Fruit fly (Drosophila melanogaster): ENCODE measurements around the gene Lsd-2.

Lsd-2 gene

dm6 chrX:15022219-15022618 lies 53.8 kb downstream of the Lsd-2 start (continued):
- TF ChIP-seq Bteb2 (GFP tag; optimal IDR thresholded peaks at IDR 0.05), result peak; percentile 83
- TF ChIP-seq CG9215 (GFP tag; IDR thresholded peaks at IDR 0.05), result peak; percentile 56
- TF ChIP-seq CG3726 (GFP tag; IDR thresholded peaks at IDR 0.05), result peak; percentile 60; the same call in 1 of the 3 replicates
- peak; percentile 65 for TF ChIP-seq salm (tag; optimal IDR thresholded peaks at IDR 0.05)
- TF ChIP-seq dan (GFP tag; IDR thresholded peaks at IDR 0.05), result no peak
- TF ChIP-seq Jarid2 (GFP tag; optimal IDR thresholded peaks at IDR 0.05), result peak; percentile 50
- TF ChIP-seq TFAM (GFP tag; optimal IDR thresholded peaks at IDR 0.05), result peak; percentile 15
- TF ChIP-seq gcm (GFP tag; optimal IDR thresholded peaks at IDR 0.05), result peak; percentile 89
- peak; percentile 76 for TF ChIP-seq sd (tag; optimal IDR thresholded peaks at IDR 0.05)
- peak; percentile 81 for TF ChIP-seq Sox100B (GFP tag; optimal IDR thresholded peaks at IDR 0.05)
- TF ChIP-seq CG3407 (GFP tag; optimal IDR thresholded peaks at IDR 0.05), result peak; percentile 73
- peak; percentile 98 for TF ChIP-seq Med (GFP tag)
- TF ChIP-seq CG10274 (GFP tag; optimal IDR thresholded peaks at IDR 0.05), result peak; percentile 61
- peak; percentile 71 for TF ChIP-seq CG4854 (GFP tag; optimal IDR thresholded peaks at IDR 0.05)
- peak; percentile 85 for TF ChIP-seq grau (tag; optimal IDR thresholded peaks at IDR 0.05)
- peak; percentile 90 for TF ChIP-seq row (GFP tag; IDR thresholded peaks at IDR 0.05)
- peak; percentile 67 for TF ChIP-seq gsb (GFP tag; IDR thresholded peaks at IDR 0.05)
- TF ChIP-seq CG7372 (GFP tag; IDR thresholded peaks at IDR 0.05), result peak; percentile 71
- peak; percentile 82 for TF ChIP-seq Aef1 (GFP tag; IDR thresholded peaks at IDR 0.05)
- TF ChIP-seq Gug (GFP tag; IDR thresholded peaks at IDR 0.05), result peak; percentile 64
- no peak for TF ChIP-seq CG13287 (GFP tag; IDR thresholded peaks at IDR 0.05; ENCODE audit: partially characterized antibody)
- peak; percentile 90 for TF ChIP-seq Atf6 (GFP tag; IDR thresholded peaks at IDR 0.05)
- peak; percentile 64 for TF ChIP-seq E2f2 (GFP tag; IDR thresholded peaks at IDR 0.05)
- TF ChIP-seq Meics (GFP tag; optimal IDR thresholded peaks at IDR 0.05), result peak; percentile 83
- TF ChIP-seq Hey (tag; optimal IDR thresholded peaks at IDR 0.05), result peak; percentile 41
- peak; percentile 73 for TF ChIP-seq CG17802 (tag; optimal IDR thresholded peaks at IDR 0.05)
- peak; percentile 73 for TF ChIP-seq CG9876 (GFP tag; optimal IDR thresholded peaks at IDR 0.05)
- 0 out of 2 replicates have a peak, but pooled peaks have one; percentile 21 for TF ChIP-seq Poxn (GFP tag; IDR thresholded peaks at IDR 0.05)
- peak; percentile 70 for TF ChIP-seq E2f1 (GFP tag; IDR thresholded peaks at IDR 0.05)
- TF ChIP-seq nerfin-2 (GFP tag; IDR thresholded peaks at IDR 0.05; ENCODE audit: partially characterized antibody), result no peak
- peak; percentile 85 for TF ChIP-seq Rfx (GFP tag; IDR thresholded peaks at IDR 0.05)
- TF ChIP-seq CG14441 (GFP tag; IDR thresholded peaks at IDR 0.05), result peak; percentile 76
- TF ChIP-seq CG6854 (GFP tag; optimal IDR thresholded peaks at IDR 0.05), result peak; percentile 67
- peak; percentile 79 for TF ChIP-seq Atf3 (GFP tag; optimal IDR thresholded peaks at IDR 0.05)
- TF ChIP-seq CG1832 (GFP tag; optimal IDR thresholded peaks at IDR 0.05), result peak; percentile 46
- peak; percentile 59 for TF ChIP-seq disco-r (GFP tag; optimal IDR thresholded peaks at IDR 0.05)
- no peak for TF ChIP-seq Dref (GFP tag; IDR thresholded peaks at IDR 0.05)
- no peak for TF ChIP-seq mld (GFP tag; IDR thresholded peaks at IDR 0.05; ENCODE audit: partially characterized antibody)
- peak; percentile 87 for TF ChIP-seq nmo (GFP tag; optimal IDR thresholded peaks at IDR 0.05)
- TF ChIP-seq CG9797 (GFP tag; optimal IDR thresholded peaks at IDR 0.05), result no peak
- peak; percentile 94 for TF ChIP-seq Antp (GFP tag; optimal IDR thresholded peaks at IDR 0.05)
- TF ChIP-seq Abd-B (GFP tag; optimal IDR thresholded peaks at IDR 0.05), result peak; percentile 86
- TF ChIP-seq CG6272 (GFP tag; IDR thresholded peaks at IDR 0.05), result peak; percentile 56; the same call in 1 of the 2 replicates
- TF ChIP-seq CG4328 (GFP tag; optimal IDR thresholded peaks at IDR 0.05), result peak; percentile 57
- peak; percentile 56 for TF ChIP-seq CG8290 (GFP tag; optimal IDR thresholded peaks at IDR 0.05)
- peak in 1 of 2 experiments; percentile 80 for TF ChIP-seq CG8290 (tag; optimal IDR thresholded peaks at IDR 0.05)
- TF ChIP-seq jing (GFP tag; optimal IDR thresholded peaks at IDR 0.05), result peak; percentile 68
- peak; percentile 87 for TF ChIP-seq chn (GFP tag; optimal IDR thresholded peaks at IDR 0.05)
- TF ChIP-seq Doc3 (GFP tag; IDR thresholded peaks at IDR 0.05; ENCODE audit: partially characterized antibody), result no peak
- no peak for TF ChIP-seq Elba2 (GFP tag; optimal IDR thresholded peaks at IDR 0.05)
- TF ChIP-seq CG6175 (GFP tag; IDR thresholded peaks at IDR 0.05), result peak; percentile 62; the same call in 2 of the 3 replicates
- peak; percentile 46 for TF ChIP-seq CG4730 (GFP tag; IDR thresholded peaks at IDR 0.05)
